Fruit fly (Drosophila melanogaster) whole organism, embryonic: ENCODE data around the gene Hasp.

Experiments
- Ada2b ChIP-seq: fragments of 200-800 bp; sonication (Bioruptor generic); IDR thresholded peaks from 2 replicates; pipeline ENCODE4 v1.3.6; 2022; ENCODE audit warnings: missing biosample characterization, missing genetic modification characterization
- Bgb ChIP-seq: fragments of 200-800 bp; sonication (Bioruptor generic); IDR thresholded peaks from 2 replicates; pipeline ENCODE4 v1.3.6; 2022; ENCODE audit warnings: missing biosample characterization, missing genetic modification characterization; ENCODE audit not compliant: partially characterized antibody
- CG10267 ChIP-seq: fragments of 200-800 bp; sonication (Bioruptor generic); optimal IDR thresholded peaks from 2 replicates; lab custom pipeline; 2018; ENCODE audit warnings: missing biosample characterization, mild to moderate bottlenecking, missing genetic modification characterization, moderate library complexity
- CG10462 ChIP-seq: fragments of 200-800 bp; sonication (Bioruptor generic); optimal IDR thresholded peaks from 2 replicates; lab custom pipeline; 2016; ENCODE audit warnings: missing biosample characterization, missing genetic modification characterization
- CG12391 ChIP-seq: fragments of 200-800 bp; sonication (Bioruptor generic); optimal IDR thresholded peaks from 3 replicates; lab custom pipeline; 2018; ENCODE audit warnings: missing biosample characterization, mild to moderate bottlenecking, missing genetic modification characterization, moderate library complexity
- CG12744 ChIP-seq: fragments of 200-800 bp; sonication (Bioruptor generic); optimal IDR thresholded peaks from 2 replicates; lab custom pipeline; 2016; ENCODE audit warnings: missing biosample characterization, missing genetic modification characterization
- CG17328 ChIP-seq: fragments of 200-800 bp; sonication (Bioruptor generic); IDR thresholded peaks from 2 replicates; pipeline ENCODE4 v1.3.6; 2022; ENCODE audit warnings: missing biosample characterization, missing genetic modification characterization
- CG17385 ChIP-seq: fragments of 200-800 bp; sonication (Bioruptor generic); optimal IDR thresholded peaks from 3 replicates; lab custom pipeline; 2018; ENCODE audit warnings: missing biosample characterization, mild to moderate bottlenecking, missing genetic modification characterization
- CG17802 ChIP-seq: fragments of 200-800 bp; sonication (Bioruptor generic); optimal IDR thresholded peaks from 2 replicates; lab custom pipeline; 2018; ENCODE audit warnings: missing biosample characterization, mild to moderate bottlenecking, missing genetic modification characterization, moderate library complexity
- CG3407 ChIP-seq: fragments of 200-800 bp; sonication (Bioruptor generic); optimal IDR thresholded peaks from 2 replicates; lab custom pipeline; 2018; ENCODE audit warnings: missing biosample characterization, mild to moderate bottlenecking, missing genetic modification characterization
- CG4360 ChIP-seq: fragments of 200-800 bp; sonication (Bioruptor generic); IDR thresholded peaks from 2 replicates; pipeline ENCODE4 v1.3.6; 2022; ENCODE audit warnings: missing biosample characterization, missing genetic modification characterization
- CG4707 ChIP-seq: fragments of 200-800 bp; sonication (Bioruptor generic); optimal IDR thresholded peaks from 2 replicates; lab custom pipeline; 2018; ENCODE audit warnings: missing biosample characterization, mild to moderate bottlenecking, missing genetic modification characterization, moderate library complexity
- CG9817 ChIP-seq: fragments of 200-800 bp; sonication (Bioruptor generic); optimal IDR thresholded peaks from 2 replicates; lab custom pipeline; 2018; ENCODE audit warnings: missing biosample characterization, mild to moderate bottlenecking, missing genetic modification characterization, moderate library complexity
- CHES-1-like ChIP-seq: fragments of 200-800 bp; sonication (Bioruptor generic); optimal IDR thresholded peaks from 2 replicates; lab custom pipeline; 2016; ENCODE audit warnings: missing biosample characterization, missing genetic modification characterization
- CoRest ChIP-seq: fragments of 200-800 bp; sonication (Bioruptor generic); optimal IDR thresholded peaks from 3 replicates; lab custom pipeline; 2018; ENCODE audit warnings: missing biosample characterization, mild to moderate bottlenecking, missing genetic modification characterization, moderate library complexity
- D ChIP-seq, 2 experiments: fragments of 200-800 bp in 1 of 2; fragments of >200 bp in 1 of 2; sonication (Bioruptor generic) in 1 of 2; optimal IDR thresholded peaks; 2 replicates in 1 of 2; 3 replicates in 1 of 2; lab custom pipeline; 2017; ENCODE audit warnings: mild to moderate bottlenecking in 1 of 2, missing biosample characterization in 1 of 2, missing genetic modification characterization in 1 of 2, missing genetic modification reagents in 1 of 2
- D19A ChIP-seq: fragments of 200-800 bp; optimal IDR thresholded peaks from 3 replicates; lab custom pipeline; 2019; ENCODE audit warnings: missing biosample characterization, mild to moderate bottlenecking, missing genetic modification characterization, moderate library complexity
- Deaf1 ChIP-seq: fragments of 200-800 bp; optimal IDR thresholded peaks from 3 replicates; lab custom pipeline; 2019; ENCODE audit warnings: missing biosample characterization, mild to moderate bottlenecking, missing genetic modification characterization, moderate library complexity
- H2.0 ChIP-seq: fragments of 200-800 bp; sonication (Bioruptor generic); IDR thresholded peaks from 2 replicates; pipeline ENCODE4 v1.3.6; 2022; ENCODE audit warnings: missing biosample characterization, missing genetic modification characterization
- HLH54F ChIP-seq: fragments of 200-800 bp; sonication (Bioruptor generic); optimal IDR thresholded peaks from 3 replicates; lab custom pipeline; 2016; ENCODE audit warnings: missing biosample characterization, missing genetic modification characterization
- Nf-YB ChIP-seq: fragments of 200-800 bp; sonication (Bioruptor generic); optimal IDR thresholded peaks from 3 replicates; lab custom pipeline; 2019; ENCODE audit warnings: missing biosample characterization, mild to moderate bottlenecking, missing genetic modification characterization, moderate library complexity
- Nf-YC ChIP-seq: fragments of 200-800 bp; optimal IDR thresholded peaks from 3 replicates; lab custom pipeline; 2019; ENCODE audit warnings: missing biosample characterization, mild to moderate bottlenecking, missing genetic modification characterization, moderate library complexity
- Oaz ChIP-seq: fragments of 200-800 bp; sonication (Bioruptor generic); IDR thresholded peaks from 2 replicates; pipeline ENCODE4 v1.3.6; 2022; ENCODE audit warnings: missing biosample characterization, missing genetic modification characterization
- Optix ChIP-seq: fragments of 200-800 bp; sonication (Bioruptor generic); IDR thresholded peaks from 3 replicates; pipeline ENCODE4 v1.3.6; 2022; ENCODE audit warnings: missing biosample characterization, missing genetic modification characterization
- Scr ChIP-seq: fragments of 200-800 bp; sonication (Bioruptor generic); IDR thresholded peaks from 2 replicates; pipeline ENCODE4 v1.3.6; 2022; ENCODE audit warnings: missing biosample characterization, missing genetic modification characterization; ENCODE audit not compliant: partially characterized antibody
- Trl ChIP-seq, 3 experiments: fragments of >200 bp in 2 of 3; fragments of 200-800 bp in 1 of 3; sonication (Bioruptor generic) in 1 of 3; optimal IDR thresholded peaks; 2 replicates in 1 of 3; 3 replicates in 2 of 3; lab custom pipeline; 2016 to 2017; ENCODE audit warnings: missing biosample characterization in 1 of 3, missing genetic modification characterization in 1 of 3
- abd-A ChIP-seq: fragments of 200-800 bp; sonication (Bioruptor generic); optimal IDR thresholded peaks from 3 replicates; lab custom pipeline; 2019; ENCODE audit warnings: missing biosample characterization, mild to moderate bottlenecking, missing genetic modification characterization, moderate library complexity
- cas ChIP-seq: fragments of 200-800 bp; sonication (Bioruptor generic); IDR thresholded peaks from 2 replicates; pipeline ENCODE4 v1.3.6; 2022; ENCODE audit warnings: missing biosample characterization, missing genetic modification characterization
- cato ChIP-seq: fragments of 200-800 bp; sonication (Bioruptor generic); optimal IDR thresholded peaks from 2 replicates; lab custom pipeline; 2016; ENCODE audit warnings: missing biosample characterization, missing genetic modification characterization, borderline replicate concordance
- cg ChIP-seq: fragments of 200-800 bp; sonication (Bioruptor generic); optimal IDR thresholded peaks from 3 replicates; lab custom pipeline; 2019; ENCODE audit warnings: missing biosample characterization, mild to moderate bottlenecking, missing genetic modification characterization, moderate library complexity
- chif ChIP-seq, 2 experiments: fragments of 200-800 bp; sonication (Bioruptor generic); optimal IDR thresholded peaks; 3 replicates each; lab custom pipeline; 2016; ENCODE audit warnings: missing biosample characterization in 2 of 2, missing genetic modification characterization in 2 of 2
- chinmo ChIP-seq: fragments of 200-800 bp; sonication (Bioruptor generic); IDR thresholded peaks from 4 replicates; pipeline ENCODE4 v1.3.6; 2022; ENCODE audit warnings: missing biosample characterization, missing genetic modification characterization; ENCODE audit not compliant: partially characterized antibody
- crol ChIP-seq: fragments of 200-800 bp; sonication (Bioruptor generic); IDR thresholded peaks from 2 replicates; pipeline ENCODE4 v1.3.6; 2022; ENCODE audit warnings: missing biosample characterization, missing genetic modification characterization
- disco-r ChIP-seq: fragments of 200-800 bp; sonication (Bioruptor generic); optimal IDR thresholded peaks from 2 replicates; lab custom pipeline; 2016; ENCODE audit warnings: missing biosample characterization, missing genetic modification characterization
- ems ChIP-seq: fragments of 200-800 bp; sonication (Bioruptor generic); optimal IDR thresholded peaks from 3 replicates; lab custom pipeline; 2016; ENCODE audit warnings: missing biosample characterization, missing genetic modification characterization
- ewg ChIP-seq: fragments of 200-800 bp; sonication (Bioruptor generic); optimal IDR thresholded peaks from 3 replicates; lab custom pipeline; 2017; ENCODE audit warnings: mild to moderate bottlenecking, missing biosample characterization, missing genetic modification reagents, missing genetic modification characterization
- ham ChIP-seq: fragments of 200-800 bp; sonication (Bioruptor generic); IDR thresholded peaks from 2 replicates; pipeline ENCODE4 v1.3.6; 2022; ENCODE audit warnings: missing biosample characterization, missing genetic modification characterization
- jing ChIP-seq: fragments of 200-800 bp; sonication (Bioruptor generic); optimal IDR thresholded peaks from 2 replicates; lab custom pipeline; 2018; ENCODE audit warnings: missing biosample characterization, mild to moderate bottlenecking, missing genetic modification characterization
- ken ChIP-seq: fragments of 200-800 bp; sonication (Bioruptor generic); IDR thresholded peaks from 3 replicates; pipeline ENCODE4 v1.3.6; 2022; ENCODE audit warnings: missing biosample characterization, missing genetic modification characterization
- odd ChIP-seq: fragments of 200-800 bp; sonication (Bioruptor generic); optimal IDR thresholded peaks from 2 replicates; lab custom pipeline; 2017; ENCODE audit warnings: missing biosample characterization, mild to moderate bottlenecking, missing genetic modification characterization
- run ChIP-seq: fragments of 200-800 bp; sonication (Bioruptor generic); optimal IDR thresholded peaks from 3 replicates; lab custom pipeline; 2018; ENCODE audit warnings: missing biosample characterization, mild to moderate bottlenecking, missing genetic modification characterization
- tin ChIP-seq: fragments of 200-800 bp; sonication (Bioruptor generic); optimal IDR thresholded peaks from 3 replicates; lab custom pipeline; 2016; ENCODE audit warnings: missing biosample characterization, missing genetic modification characterization
- yki ChIP-seq: fragments of >200 bp; optimal IDR thresholded peaks from 3 replicates; lab custom pipeline; 2018

Gene Hasp

dm6 chr2L:19480406-19481334 is 36.3 kb downstream of the Hasp start (continued):
- TF ChIP-seq chif (GFP tag; optimal IDR thresholded peaks at IDR 0.05; lab: Kevin White, UChicago) (no peak), D19A (tag; lab: Kevin White, UChicago) (peak; percentile 4), Optix (GFP tag; lab: Robert Waterston, UW) (no peak), crol (peak; percentile 74), CG4707 (GFP tag; lab: Kevin White, UChicago) (no peak), disco-r (no peak), ems (GFP tag; lab: Kevin White, UChicago) (no peak)

- TF ChIP-seq Scr (GFP tag; lab: Robert Waterston, UW), result no peak
- no peak for TF ChIP-seq run (tag; lab: Kevin White, UChicago)
- TF ChIP-seq Ada2b (GFP tag; lab: Robert Waterston, UW), result no peak
- peak; percentile 81 for TF ChIP-seq Nf-YB (GFP tag; lab: Kevin White, UChicago)
- TF ChIP-seq cato (GFP tag; lab: Kevin White, UChicago), result no peak
- no peak for TF ChIP-seq CG17385 (GFP tag; lab: Kevin White, UChicago)
- no peak for TF ChIP-seq CG17802 (tag; lab: Kevin White, UChicago)
- peak; percentile 79 for TF ChIP-seq ewg
- peak; percentile 91 for TF ChIP-seq Nf-YC (tag; lab: Kevin White, UChicago)
- TF ChIP-seq CG17328 (GFP tag; lab: Robert Waterston, UW), result no peak
- TF ChIP-seq abd-A (tag; lab: Kevin White, UChicago), result peak; percentile 83
- 0 out of 4 replicates have a peak, but pooled peaks have one; percentile 23 for TF ChIP-seq chinmo (GFP tag; lab: Robert Waterston, UW)
- no peak for TF ChIP-seq CoRest (tag; lab: Kevin White, UChicago)
- no peak for TF ChIP-seq CG10267 (tag; lab: Kevin White, UChicago)
- no peak for TF ChIP-seq cas (GFP tag; lab: Robert Waterston, UW)
- no peak for TF ChIP-seq CG12391 (tag; lab: Kevin White, UChicago)
- TF ChIP-seq jing (GFP tag; lab: Kevin White, UChicago), result no peak
- TF ChIP-seq tin (GFP tag; lab: Kevin White, UChicago), result no peak
- no peak for TF ChIP-seq ham (GFP tag; lab: Robert Waterston, UW)
- TF ChIP-seq ken (GFP tag; lab: Robert Waterston, UW), result no peak
- TF ChIP-seq D (optimal IDR thresholded peaks at IDR 0.05; lab: Kevin White, UChicago), result peak; percentile 51
- no peak for TF ChIP-seq D (GFP tag; optimal IDR thresholded peaks at IDR 0.05; lab: Kevin White, UChicago)
- TF ChIP-seq CG4360 (GFP tag; lab: Robert Waterston, UW), result peak; percentile 65
- TF ChIP-seq HLH54F (GFP tag; lab: Kevin White, UChicago), result no peak
- no peak for TF ChIP-seq yki (lab: Kevin White, UChicago)
- peak; percentile 57 for TF ChIP-seq Deaf1
- no peak for TF ChIP-seq CG3407 (GFP tag; lab: Kevin White, UChicago)
- no peak for TF ChIP-seq CG9817 (tag; lab: Kevin White, UChicago)
- TF ChIP-seq odd (GFP tag; lab: Kevin White, UChicago), result no peak
- TF ChIP-seq CG12744, result no peak
- TF ChIP-seq Trl (optimal IDR thresholded peaks at IDR 0.05; lab: Kevin White, UChicago), result peak; percentile 14 to 51
- no peak for TF ChIP-seq Trl (GFP tag; optimal IDR thresholded peaks at IDR 0.05; lab: Kevin White, UChicago)
- TF ChIP-seq Oaz (GFP tag; lab: Robert Waterston, UW), result no peak
- TF ChIP-seq cg (GFP tag; lab: Kevin White, UChicago), result peak; percentile 66
- no peak for TF ChIP-seq CG10462 (GFP tag; lab: Kevin White, UChicago)
- TF ChIP-seq CHES-1-like (GFP tag; lab: Kevin White, UChicago), result no peak
- TF ChIP-seq H2.0 (GFP tag; lab: Robert Waterston, UW), result no peak
- no peak for TF ChIP-seq Bgb (GFP tag; lab: Robert Waterston, UW)
- TF ChIP-seq, all 482 proteins: peak for 10
These were observed 37.6 kb downstream of the Hasp start for dm6 chr2L:19479249-19479984.
